Worm (Caenorhabditis elegans): Measurements from ENCODE around the gene npp-9.

Gene npp-9

DNA sequence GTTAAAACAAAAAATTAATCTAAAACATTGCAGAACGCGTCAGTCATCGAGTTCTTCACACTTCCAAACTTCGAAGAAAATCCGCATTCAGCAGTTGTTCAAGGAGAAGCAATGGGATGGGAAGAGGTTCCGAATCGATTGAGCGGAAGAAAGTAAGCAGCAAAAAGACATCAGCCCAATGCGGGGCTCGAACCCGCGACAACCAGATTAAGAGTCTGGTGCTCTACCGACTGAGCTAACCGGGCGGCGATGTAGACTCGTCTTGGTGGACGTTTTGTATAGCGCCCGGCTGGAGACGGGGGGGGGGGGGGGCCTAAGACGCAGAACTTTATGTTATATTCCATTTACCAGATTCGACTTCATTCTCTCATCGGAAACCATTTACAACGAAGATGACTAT lies 22.5 kb upstream of the npp-9 start (continued):
- no peak for TF ChIP-seq ZK546.5 (tag; optimal IDR thresholded peaks at IDR 0.05)
- TF ChIP-seq aha-1 (tag) = no peak
- TF ChIP-seq D1046.2 (GFP tag; IDR thresholded peaks at IDR 0.05) = no peak
- no peak for TF ChIP-seq gei-8 (GFP tag; optimal IDR thresholded peaks at IDR 0.05)
- 0 out of 2 replicates have a peak, but pooled peaks have one; percentile 36 for TF ChIP-seq ZK337.2 (GFP tag; IDR thresholded peaks at IDR 0.05)
- no peak for TF ChIP-seq mdl-1 (tag; optimal IDR thresholded peaks at IDR 0.05)
- no peak for TF ChIP-seq F37D6.2 (tag; optimal IDR thresholded peaks at IDR 0.05)
- TF ChIP-seq set-16 (GFP tag; IDR thresholded peaks at IDR 0.05) = peak; percentile 74
- no peak for TF ChIP-seq sdz-12 (GFP tag; optimal IDR thresholded peaks at IDR 0.05)
- TF ChIP-seq lin-39 (tag; optimal IDR thresholded peaks at IDR 0.05) = no peak
- TF ChIP-seq Y105C5A.15 (GFP tag; IDR thresholded peaks at IDR 0.05) = no peak
- TF ChIP-seq nhr-28 (tag; optimal IDR thresholded peaks at IDR 0.05) = no peak
- TF ChIP-seq hif-1 (tag; optimal IDR thresholded peaks at IDR 0.05) = no peak
- TF ChIP-seq ztf-11 (tag; optimal IDR thresholded peaks at IDR 0.05) = no peak
- 0 out of 2 replicates have a peak, but pooled peaks have one; percentile 19 for TF ChIP-seq tra-1 (GFP tag; IDR thresholded peaks at IDR 0.05)
- TF ChIP-seq madf-5 (GFP tag; IDR thresholded peaks at IDR 0.05) = 0 out of 4 replicates have a peak, but pooled peaks of 1 of the 2 experiments have one; percentile 49
- TF ChIP-seq ama-1 (optimal IDR thresholded peaks at IDR 0.05) = no peak
- TF ChIP-seq ctbp-1 (GFP tag; IDR thresholded peaks at IDR 0.05) = 0 out of 2 replicates have a peak, but pooled peaks have one; percentile 43
- TF ChIP-seq ceh-44 (GFP tag; IDR thresholded peaks at IDR 0.05) = no peak
- TF ChIP-seq attf-4 (tag; optimal IDR thresholded peaks at IDR 0.05) = no peak
- peak; percentile 50; the same call in 1 of the 2 replicates for TF ChIP-seq pha-4 (GFP tag; IDR thresholded peaks at IDR 0.05)
- TF ChIP-seq pha-4 (tag; optimal IDR thresholded peaks at IDR 0.05) = no peak
- no peak for TF ChIP-seq Y48G9A.11 (GFP tag; IDR thresholded peaks at IDR 0.05)
- no peak for TF ChIP-seq unc-39 (tag; optimal IDR thresholded peaks at IDR 0.05)
- peak; percentile 22; the same call in 1 of the 2 replicates for TF ChIP-seq lin-1 (GFP tag; IDR thresholded peaks at IDR 0.05)
- no peak for TF ChIP-seq nhr-77 (tag; optimal IDR thresholded peaks at IDR 0.05)
- TF ChIP-seq Y5F2A.4 (GFP tag; optimal IDR thresholded peaks at IDR 0.05) = no peak
- TF ChIP-seq nhr-48 (tag; optimal IDR thresholded peaks at IDR 0.05) = no peak
- no peak for TF ChIP-seq lin-29 (GFP tag; IDR thresholded peaks at IDR 0.05)
- no peak for TF ChIP-seq nhr-76 (tag; optimal IDR thresholded peaks at IDR 0.05)
- TF ChIP-seq nhr-10 (tag; optimal IDR thresholded peaks at IDR 0.05) = no peak
- TF ChIP-seq zfp-2 (tag; optimal IDR thresholded peaks at IDR 0.05) = no peak
- no peak for TF ChIP-seq nhr-111 (GFP tag; optimal IDR thresholded peaks at IDR 0.05)
- TF ChIP-seq hmg-1.1 (GFP tag; IDR thresholded peaks at IDR 0.05) = peak; percentile 49; the same call in 1 of the 2 replicates
- no peak for TF ChIP-seq unc-62 (GFP tag; optimal IDR thresholded peaks at IDR 0.05 in 1 of 2)
- no peak for TF ChIP-seq unc-62 (tag; optimal IDR thresholded peaks at IDR 0.05)
- no peak for TF ChIP-seq spr-3 (GFP tag; optimal IDR thresholded peaks at IDR 0.05)
- no peak for TF ChIP-seq lir-3 (tag; optimal IDR thresholded peaks at IDR 0.05)
- no peak for TF ChIP-seq ceh-32 (tag; optimal IDR thresholded peaks at IDR 0.05; ENCODE audit: poor library complexity)
- TF ChIP-seq mep-1 (tag; optimal IDR thresholded peaks at IDR 0.05) = no peak
- TF ChIP-seq skn-1 (tag; optimal IDR thresholded peaks at IDR 0.05) = no peak
- TF ChIP-seq lin-38 (GFP tag; IDR thresholded peaks at IDR 0.05) = peak; percentile 66
- no peak for TF ChIP-seq jun-1 (tag; optimal IDR thresholded peaks at IDR 0.05)
- TF ChIP-seq dmd-8 (GFP tag; IDR thresholded peaks at IDR 0.05) = peak; percentile 63; the same call in 1 of the 2 replicates
- no peak for TF ChIP-seq ceh-62 (tag; optimal IDR thresholded peaks at IDR 0.05)
- no peak for TF ChIP-seq T20F7.1 (GFP tag; optimal IDR thresholded peaks at IDR 0.05)
- TF ChIP-seq snpc-1.2 (GFP tag; IDR thresholded peaks at IDR 0.05) = no peak
- TF ChIP-seq nhr-42 (GFP tag; IDR thresholded peaks at IDR 0.05) = no peak
- TF ChIP-seq rbr-2 (tag; optimal IDR thresholded peaks at IDR 0.05) = no peak
- TF ChIP-seq T26A8.4 (GFP tag; IDR thresholded peaks at IDR 0.05) = 0 out of 2 replicates have a peak, but pooled peaks have one; percentile 15
- no peak for TF ChIP-seq daf-8 (GFP tag; IDR thresholded peaks at IDR 0.05)
- no peak for TF ChIP-seq lin-15B (tag; optimal IDR thresholded peaks at IDR 0.05)
- no peak for TF ChIP-seq daf-19 (GFP tag; conservative IDR thresholded peaks at IDR 0.05)
